Worm (Caenorhabditis elegans) whole organism, midembryonic: ENCODE results near the gene clec-56.

Experiments used
- cog-1 ChIP-seq: sonication (generic microtip); optimal IDR thresholded peaks from 2 replicates; lab custom pipeline; 2016; ENCODE audit warnings: missing genetic modification characterization, missing compliant biosample characterization
- flt-1 ChIP-seq: fragments of 200-800 bp; sonication (Bioruptor generic); IDR thresholded peaks from 2 replicates; pipeline ENCODE4 v1.3.6; 2022; ENCODE audit warnings: missing genetic modification characterization, missing compliant biosample characterization
- med-1 ChIP-seq: sonication (generic microtip); optimal IDR thresholded peaks from 2 replicates; lab custom pipeline; 2017; ENCODE audit warnings: missing genetic modification characterization, mild to moderate bottlenecking, missing compliant biosample characterization, antibody characterized with exemption, missing genetic modification reagents; ENCODE audit not compliant: insufficient read depth
- tab-1 ChIP-seq: fragments of 200-800 bp; sonication (Bioruptor generic); IDR thresholded peaks from 2 replicates; pipeline ENCODE4 v1.3.6; 2022; ENCODE audit warnings: missing genetic modification characterization, missing compliant biosample characterization

DNA sequence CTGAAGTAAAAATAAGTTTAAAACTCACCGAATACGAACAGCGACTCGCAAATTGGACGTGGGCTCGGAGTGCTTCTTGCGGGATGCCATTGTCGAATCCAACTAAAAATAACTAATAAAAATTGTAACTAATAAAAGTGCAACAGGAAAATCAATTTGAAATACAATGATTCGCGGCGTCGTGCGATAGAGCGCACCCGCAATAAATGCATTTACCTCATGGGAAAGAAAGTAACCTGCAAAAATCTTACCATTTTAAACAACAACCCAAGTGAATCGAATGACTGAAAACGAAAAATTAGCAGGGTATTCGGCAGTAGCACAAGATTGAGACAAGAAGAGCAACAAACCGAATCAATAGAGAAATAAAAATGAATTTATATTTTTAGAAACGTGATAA, 17.6 kb upstream of the clec-56 start, which contains the start of gene bmk-1:
- TF ChIP-seq med-1 (GFP tag; lab: Kevin White, UChicago) (no peak), flt-1 (no peak), cog-1 (no peak), tab-1 (GFP tag; lab: Robert Waterston, UW) (no peak)
